Fruit fly (Drosophila melanogaster): Measurements from ENCODE around the gene SF2.

DNA sequence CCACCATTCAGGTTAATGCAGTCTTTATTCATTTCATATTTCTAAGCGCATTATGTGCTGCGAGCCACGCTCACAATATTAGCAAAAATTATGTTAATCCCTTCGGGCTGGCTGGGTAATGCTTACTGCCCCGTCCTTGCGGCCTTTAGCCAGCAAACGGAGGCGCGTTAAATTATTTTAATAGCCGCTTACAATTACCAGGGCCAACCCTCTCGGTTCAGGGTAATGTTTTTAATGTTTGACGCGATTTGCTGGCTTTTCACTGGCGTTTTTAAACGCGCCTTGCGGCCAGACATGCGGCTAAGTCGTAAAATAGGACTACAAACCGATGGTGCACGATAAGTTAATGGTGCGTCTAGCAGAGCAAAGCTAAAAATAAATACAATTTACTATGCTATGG, 7.0 kb downstream of the SF2 start:
- TF ChIP-seq CG13204 (GFP tag; optimal IDR thresholded peaks at IDR 0.05): no peak
- no peak for TF ChIP-seq CG10348 (GFP tag; IDR thresholded peaks at IDR 0.05)
- no peak for TF ChIP-seq Snoo (tag; optimal IDR thresholded peaks at IDR 0.05)
- TF ChIP-seq CG17806 (tag; optimal IDR thresholded peaks at IDR 0.05): no peak
- TF ChIP-seq Pif1A (GFP tag; optimal IDR thresholded peaks at IDR 0.05): no peak
